Worm (Caenorhabditis elegans): ENCODE data around the gene pole-4.

ce11 chrII:14964877-14965276 lies 4.3 kb downstream of the pole-4 start:
- TF ChIP-seq mep-1 (tag; optimal IDR thresholded peaks at IDR 0.05) (peak; percentile 16), ceh-82 (tag; optimal IDR thresholded peaks at IDR 0.05) (no peak), nhr-77 (tag; optimal IDR thresholded peaks at IDR 0.05) (peak; percentile 91), mxl-3 (GFP tag; optimal IDR thresholded peaks at IDR 0.05) (no peak), lin-38 (GFP tag; IDR thresholded peaks at IDR 0.05) (no peak)

All from whole organism, L4 larva.